Worm (Caenorhabditis elegans) whole organism, mixed stage, embryonic: ENCODE measurements around the gene ztf-7.

ENCODE experiments used
- elt-3 ChIP-seq: fragments of 150-350 bp; optimal IDR thresholded peaks from 2 replicates; lab custom pipeline; 2014; ENCODE audit warnings: missing biosample characterization, missing genetic modification characterization
- lsy-2 ChIP-seq: fragments of 150-350 bp; optimal IDR thresholded peaks from 2 replicates; lab custom pipeline; 2014; ENCODE audit warnings: missing biosample characterization, missing genetic modification characterization
- pha-4 ChIP-seq: fragments of 150-350 bp; optimal IDR thresholded peaks from 2 replicates; lab custom pipeline; 2018; ENCODE audit warnings: missing biosample characterization, missing genetic modification reagents, missing genetic modification characterization

DNA sequence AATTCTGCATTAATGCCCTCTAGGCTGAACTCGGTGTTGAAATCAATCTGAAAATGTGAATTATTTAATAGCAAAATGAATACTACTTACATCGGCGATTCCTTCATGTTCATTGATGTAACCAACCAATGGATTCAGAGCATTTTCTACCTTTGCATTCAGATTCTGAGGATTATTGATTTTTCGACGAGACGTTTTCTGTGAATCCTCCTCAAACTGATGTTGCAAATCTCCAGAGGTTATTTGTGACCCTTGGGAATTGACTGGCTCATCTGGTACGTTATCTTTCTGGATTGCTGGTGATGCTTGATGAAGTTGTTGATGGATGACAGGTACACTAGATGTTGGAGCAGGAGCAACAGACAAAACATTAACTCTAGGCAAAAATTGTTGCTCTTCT lies 7.5 kb downstream of the ztf-7 start:
- TF ChIP-seq elt-3 (tag; lab: Kevin White, UChicago), result no peak
- no peak for TF ChIP-seq pha-4
- no peak for TF ChIP-seq lsy-2 (tag; lab: Kevin White, UChicago)
